Fruit fly (Drosophila melanogaster) whole organism, embryonic: ENCODE measurements around the gene G6P.

Experiments
- CG15601 ChIP-seq: fragments of 200-800 bp; sonication (Bioruptor generic); optimal IDR thresholded peaks from 3 replicates; lab custom pipeline; 2019; ENCODE audit warnings: missing biosample characterization, mild to moderate bottlenecking, missing genetic modification characterization, moderate library complexity
- CG17361 ChIP-seq: fragments of 200-800 bp; sonication (Bioruptor generic); IDR thresholded peaks from 3 replicates; pipeline ENCODE4 v1.3.6; 2022; ENCODE audit warnings: missing biosample characterization, missing genetic modification characterization
- CG4424 ChIP-seq: fragments of 200-800 bp; sonication (Bioruptor generic); optimal IDR thresholded peaks from 3 replicates; lab custom pipeline; 2016; ENCODE audit warnings: missing biosample characterization, missing genetic modification characterization
- CkIIα-i1 ChIP-seq: fragments of 200-800 bp; sonication (Bioruptor generic); IDR thresholded peaks from 2 replicates; pipeline ENCODE4 v1.3.6; 2022; ENCODE audit warnings: missing biosample characterization, missing genetic modification characterization
- D ChIP-seq, 2 experiments: fragments of 200-800 bp in 1 of 2; fragments of >200 bp in 1 of 2; sonication (Bioruptor generic) in 1 of 2; optimal IDR thresholded peaks; 2 replicates in 1 of 2; 3 replicates in 1 of 2; lab custom pipeline; 2017; ENCODE audit warnings: mild to moderate bottlenecking in 1 of 2, missing biosample characterization in 1 of 2, missing genetic modification characterization in 1 of 2, missing genetic modification reagents in 1 of 2
- Dfd ChIP-seq, 2 experiments: fragments of >200 bp; optimal IDR thresholded peaks; 2 replicates each; lab custom pipeline; 2017; ENCODE audit warnings: missing biosample characterization in 2 of 2, missing genetic modification characterization in 2 of 2
- sisA ChIP-seq: fragments of 200-800 bp; sonication (Bioruptor generic); IDR thresholded peaks from 2 replicates; pipeline ENCODE4 v1.3.6; 2022; ENCODE audit warnings: missing biosample characterization, missing genetic modification characterization
- tap ChIP-seq: fragments of 200-800 bp; optimal IDR thresholded peaks from 3 replicates; lab custom pipeline; 2019; ENCODE audit warnings: missing biosample characterization, mild to moderate bottlenecking, missing genetic modification characterization, moderate library complexity

DNA sequence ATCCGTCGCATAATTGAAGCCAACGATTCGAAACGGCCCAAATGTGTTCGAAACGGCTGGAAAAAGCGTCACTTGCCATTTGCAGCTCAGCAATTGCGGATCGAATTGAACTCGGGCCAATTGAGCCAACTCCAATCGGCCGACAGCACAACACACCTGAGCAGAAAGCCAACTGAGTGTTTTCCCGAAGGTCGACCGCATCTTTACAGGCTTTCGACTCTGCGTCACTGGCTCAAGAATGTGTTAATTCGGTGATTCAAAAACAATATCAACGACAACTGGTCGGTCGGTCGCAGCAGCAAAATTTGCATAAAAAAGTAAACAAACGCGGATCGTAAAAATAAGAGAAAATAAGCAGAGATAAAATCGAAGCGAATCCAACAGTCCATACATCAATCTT, 24.8 kb upstream of the G6P start:
- no peak for TF ChIP-seq CG4424 (GFP tag; lab: Kevin White, UChicago)
- TF ChIP-seq D (optimal IDR thresholded peaks at IDR 0.05; lab: Kevin White, UChicago) = no peak
- no peak for TF ChIP-seq D (GFP tag; optimal IDR thresholded peaks at IDR 0.05; lab: Kevin White, UChicago)
- no peak for TF ChIP-seq CkIIα-i1 (GFP tag; lab: Robert Waterston, UW)
- no peak for TF ChIP-seq CG17361
- no peak for TF ChIP-seq sisA (GFP tag; lab: Robert Waterston, UW)
- TF ChIP-seq CG15601 (tag; lab: Kevin White, UChicago) = no peak
- TF ChIP-seq tap (tag; lab: Kevin White, UChicago) = no peak
- TF ChIP-seq Dfd (GFP tag; optimal IDR thresholded peaks at IDR 0.05; lab: Kevin White, UChicago) = no peak
